Worm (Caenorhabditis elegans): ENCODE measurements around the gene str-198.
"Not testable (repeated sequence)": the region's sequence is repeated elsewhere in the genome, so short reads cannot be mapped to it uniquely, and the experiment has no call there.

The str-198 gene

ce11 chrV:16036166-16036565 lies 11.4 kb upstream of the str-198 start, which contains the start of gene T10C6.10:
Gene T10C6.10, plus strand, starts transcription at chrV:16036413.
- no peak for TF ChIP-seq unc-62 (GFP tag; optimal IDR thresholded peaks at IDR 0.05)

- TF ChIP-seq unc-62 (GFP tag; optimal IDR thresholded peaks at IDR 0.05) = not testable (repeated sequence)
Measured at ce11 chrV:16040140-16040827, 7.3 kb upstream of the str-198 start, which contains the start of the genes his-4 and his-3. Gene his-4, minus strand, starts transcription at chrV:16040515. Gene his-3, plus strand, starts transcription at chrV:16040808.

- TF ChIP-seq unc-62 (GFP tag; optimal IDR thresholded peaks at IDR 0.05) = no peak
Measured at ce11 chrV:16041412-16041811, 6.2 kb upstream of the str-198 start.

- not testable (repeated sequence) for TF ChIP-seq unc-62 (GFP tag; optimal IDR thresholded peaks at IDR 0.05)
Measured at ce11 chrV:16041925-16042742, 5.5 kb upstream of the str-198 start, which contains the start of the genes his-2 and his-1. Gene his-2, minus strand, starts transcription at chrV:16042283. Gene his-1, plus strand, starts transcription at chrV:16042520.

- TF ChIP-seq unc-62 (GFP tag; optimal IDR thresholded peaks at IDR 0.05) = no peak
Measured at ce11 chrV:16042743-16043014, 4.9 kb upstream of the str-198 start.

- no peak for TF ChIP-seq unc-62 (GFP tag; optimal IDR thresholded peaks at IDR 0.05)
Measured at ce11 chrV:16043686-16044085, 3.9 kb upstream of the str-198 start.

- no peak for TF ChIP-seq unc-62 (GFP tag; optimal IDR thresholded peaks at IDR 0.05)
Measured at ce11 chrV:16045837-16046236, 1.8 kb upstream of the str-198 start, which contains the start of gene T10C6.15. Gene T10C6.15, minus strand, starts transcription at chrV:16045940.

- no peak for TF ChIP-seq unc-62 (GFP tag; optimal IDR thresholded peaks at IDR 0.05)
Measured at ce11 chrV:16046573-16046972, 1.0 kb upstream of the str-198 start, which contains the start of gene ZK285.2. Gene ZK285.2, plus strand, starts transcription at chrV:16046873.

- TF ChIP-seq unc-62 (GFP tag; optimal IDR thresholded peaks at IDR 0.05) = no peak
Measured at ce11 chrV:16047052-16047451, 556 bp upstream of the str-198 start.

ce11 chrV:16049177-16049576 lies 1.6 kb downstream of the str-198 start, which contains the start of gene best-12:
Gene best-12, plus strand, starts transcription at chrV:16049477.
- no peak for TF ChIP-seq unc-62 (GFP tag; optimal IDR thresholded peaks at IDR 0.05)

- TF ChIP-seq unc-62 (GFP tag; optimal IDR thresholded peaks at IDR 0.05) = no peak
Measured at ce11 chrV:16053373-16053772, 5.8 kb downstream of the str-198 start, which contains the start of gene F14H3.3. Gene F14H3.3, minus strand, starts transcription at chrV:16053473.

- TF ChIP-seq unc-62 (GFP tag; optimal IDR thresholded peaks at IDR 0.05) = no peak
Measured at ce11 chrV:16055031-16055430, 7.4 kb downstream of the str-198 start, which contains the start of gene F14H3.4. Gene F14H3.4, minus strand, starts transcription at chrV:16055072.

ce11 chrV:16057010-16057463 lies 9.4 kb downstream of the str-198 start, which contains the start of gene F14H3.5:
Gene F14H3.5, minus strand, starts transcription at chrV:16057060.
- TF ChIP-seq unc-62 (GFP tag; optimal IDR thresholded peaks at IDR 0.05) = no peak

- no peak for TF ChIP-seq unc-62 (GFP tag; optimal IDR thresholded peaks at IDR 0.05)
Measured at ce11 chrV:16058872-16059271, 11.3 kb downstream of the str-198 start, which contains the start of gene F14H3.6. Gene F14H3.6, minus strand, starts transcription at chrV:16058893.

- TF ChIP-seq unc-62 (GFP tag; optimal IDR thresholded peaks at IDR 0.05) = no peak
Measured at ce11 chrV:16060135-16060534, 12.5 kb downstream of the str-198 start, which contains the start of gene F14H3.15. Gene F14H3.15, minus strand, starts transcription at chrV:16060235.

ce11 chrV:16061993-16062392 lies 14.4 kb downstream of the str-198 start, which contains the start of gene fbxa-100:
Gene fbxa-100, minus strand, starts transcription at chrV:16062093.
- no peak for TF ChIP-seq unc-62 (GFP tag; optimal IDR thresholded peaks at IDR 0.05)
